Fruit fly (Drosophila melanogaster) whole organism, embryonic: ENCODE measurements around the gene lva.

ENCODE experiments used
- Atf6 ChIP-seq: fragments of 200-800 bp; sonication (Bioruptor generic); IDR thresholded peaks from 2 replicates; pipeline ENCODE4 v1.3.6; 2022; ENCODE audit warnings: missing biosample characterization, missing genetic modification characterization
- CG13424 ChIP-seq: fragments of 200-800 bp; sonication (Bioruptor generic); optimal IDR thresholded peaks from 2 replicates; lab custom pipeline; 2019; ENCODE audit warnings: missing biosample characterization, mild to moderate bottlenecking, missing genetic modification characterization, moderate library complexity
- CG15479 ChIP-seq: fragments of 200-800 bp; sonication (Bioruptor generic); optimal IDR thresholded peaks from 3 replicates; lab custom pipeline; 2019; ENCODE audit warnings: missing biosample characterization, mild to moderate bottlenecking, missing genetic modification characterization, moderate library complexity
- CG1603 ChIP-seq: fragments of 200-800 bp; sonication (Bioruptor generic); optimal IDR thresholded peaks from 2 replicates; lab custom pipeline; 2019; ENCODE audit warnings: missing biosample characterization, mild to moderate bottlenecking, missing genetic modification characterization, moderate library complexity
- CG17359 ChIP-seq: fragments of 200-800 bp; sonication (Bioruptor generic); optimal IDR thresholded peaks from 3 replicates; lab custom pipeline; 2018; ENCODE audit warnings: missing biosample characterization, mild to moderate bottlenecking, missing genetic modification characterization, moderate library complexity
- CG33213 ChIP-seq: fragments of 200-800 bp; sonication (Bioruptor generic); optimal IDR thresholded peaks from 3 replicates; lab custom pipeline; 2016; ENCODE audit warnings: missing biosample characterization, missing genetic modification characterization
- CG3407 ChIP-seq: fragments of 200-800 bp; sonication (Bioruptor generic); optimal IDR thresholded peaks from 2 replicates; lab custom pipeline; 2018; ENCODE audit warnings: missing biosample characterization, mild to moderate bottlenecking, missing genetic modification characterization
- CG42726 ChIP-seq: fragments of 200-800 bp; sonication (Bioruptor generic); IDR thresholded peaks from 2 replicates; pipeline ENCODE4 v1.3.6; 2022; ENCODE audit warnings: missing biosample characterization, missing genetic modification characterization; ENCODE audit not compliant: partially characterized antibody
- CG4282 ChIP-seq: fragments of 200-800 bp; sonication (Bioruptor generic); optimal IDR thresholded peaks from 2 replicates; lab custom pipeline; 2016; ENCODE audit warnings: missing biosample characterization, missing genetic modification characterization
- CG4424 ChIP-seq: fragments of 200-800 bp; sonication (Bioruptor generic); optimal IDR thresholded peaks from 3 replicates; lab custom pipeline; 2016; ENCODE audit warnings: missing biosample characterization, missing genetic modification characterization
- CG4730 ChIP-seq: fragments of 200-800 bp; sonication (Bioruptor generic); IDR thresholded peaks from 2 replicates; pipeline ENCODE4 v1.3.6; 2022; ENCODE audit warnings: missing biosample characterization, missing genetic modification characterization
- CG6654 ChIP-seq: fragments of 200-800 bp; sonication (Bioruptor generic); optimal IDR thresholded peaks from 2 replicates; lab custom pipeline; 2017; ENCODE audit warnings: missing biosample characterization, mild to moderate bottlenecking, missing genetic modification characterization
- CG6854 ChIP-seq: fragments of 200-800 bp; sonication (Bioruptor generic); optimal IDR thresholded peaks from 3 replicates; lab custom pipeline; 2017; ENCODE audit warnings: missing biosample characterization, mild to moderate bottlenecking, missing genetic modification characterization
- CG7928 ChIP-seq: fragments of 200-800 bp; sonication (Bioruptor generic); optimal IDR thresholded peaks from 2 replicates; lab custom pipeline; 2017; ENCODE audit warnings: missing biosample characterization, mild to moderate bottlenecking, missing genetic modification characterization
- CG8290 ChIP-seq, 3 experiments: fragments of 200-800 bp; sonication (Bioruptor generic); optimal IDR thresholded peaks; 2 replicates each; lab custom pipeline; 2016 to 2019; ENCODE audit warnings: missing biosample characterization in 3 of 3, missing genetic modification characterization in 3 of 3, mild to moderate bottlenecking in 2 of 3, moderate library complexity in 1 of 3
- CG9727 ChIP-seq: fragments of 200-800 bp; sonication (Bioruptor generic); optimal IDR thresholded peaks from 3 replicates; lab custom pipeline; 2017; ENCODE audit warnings: missing biosample characterization, mild to moderate bottlenecking, missing genetic modification characterization
- CG9876 ChIP-seq: fragments of 200-800 bp; sonication (Bioruptor generic); optimal IDR thresholded peaks from 2 replicates; lab custom pipeline; 2016; ENCODE audit warnings: missing biosample characterization, missing genetic modification characterization
- D ChIP-seq, 2 experiments: fragments of 200-800 bp in 1 of 2; fragments of >200 bp in 1 of 2; sonication (Bioruptor generic) in 1 of 2; optimal IDR thresholded peaks; 2 replicates in 1 of 2; 3 replicates in 1 of 2; lab custom pipeline; 2017; ENCODE audit warnings: mild to moderate bottlenecking in 1 of 2, missing biosample characterization in 1 of 2, missing genetic modification characterization in 1 of 2, missing genetic modification reagents in 1 of 2
- H2.0 ChIP-seq: fragments of 200-800 bp; sonication (Bioruptor generic); IDR thresholded peaks from 2 replicates; pipeline ENCODE4 v1.3.6; 2022; ENCODE audit warnings: missing biosample characterization, missing genetic modification characterization
- HLH4C ChIP-seq: fragments of 200-800 bp; sonication (Bioruptor generic); IDR thresholded peaks from 3 replicates; pipeline ENCODE4 v1.3.6; 2022; ENCODE audit warnings: missing biosample characterization, missing genetic modification characterization; ENCODE audit not compliant: partially characterized antibody
- HLH54F ChIP-seq: fragments of 200-800 bp; sonication (Bioruptor generic); optimal IDR thresholded peaks from 3 replicates; lab custom pipeline; 2016; ENCODE audit warnings: missing biosample characterization, missing genetic modification characterization
- Jarid2 ChIP-seq: fragments of 200-800 bp; sonication (Bioruptor generic); optimal IDR thresholded peaks from 3 replicates; lab custom pipeline; 2017; ENCODE audit warnings: mild to moderate bottlenecking, missing biosample characterization, missing genetic modification reagents, missing genetic modification characterization
- Mes4 ChIP-seq: fragments of 200-800 bp; sonication (Bioruptor generic); optimal IDR thresholded peaks from 2 replicates; lab custom pipeline; 2016; ENCODE audit warnings: missing biosample characterization, missing genetic modification characterization
- Oaz ChIP-seq: fragments of 200-800 bp; sonication (Bioruptor generic); IDR thresholded peaks from 2 replicates; pipeline ENCODE4 v1.3.6; 2022; ENCODE audit warnings: missing biosample characterization, missing genetic modification characterization
- Scr ChIP-seq: fragments of 200-800 bp; sonication (Bioruptor generic); IDR thresholded peaks from 2 replicates; pipeline ENCODE4 v1.3.6; 2022; ENCODE audit warnings: missing biosample characterization, missing genetic modification characterization; ENCODE audit not compliant: partially characterized antibody
- Side ChIP-seq: fragments of 200-800 bp; sonication (Bioruptor generic); optimal IDR thresholded peaks from 2 replicates; lab custom pipeline; 2016; ENCODE audit warnings: missing biosample characterization, missing genetic modification characterization
- Sox102F ChIP-seq: fragments of 200-800 bp; sonication (Bioruptor generic); optimal IDR thresholded peaks from 2 replicates; lab custom pipeline; 2018; ENCODE audit warnings: missing biosample characterization, mild to moderate bottlenecking, missing genetic modification characterization, moderate library complexity
- Taf1 ChIP-seq: fragments of 200-800 bp; sonication (Bioruptor generic); IDR thresholded peaks from 2 replicates; pipeline ENCODE4 v1.3.6; 2022; ENCODE audit warnings: missing biosample characterization, missing genetic modification characterization
- ase ChIP-seq: fragments of 200-800 bp; sonication (Bioruptor generic); IDR thresholded peaks from 3 replicates; pipeline ENCODE4 v1.3.6; 2022; ENCODE audit warnings: missing biosample characterization, missing genetic modification characterization
- cas ChIP-seq: fragments of 200-800 bp; sonication (Bioruptor generic); IDR thresholded peaks from 2 replicates; pipeline ENCODE4 v1.3.6; 2022; ENCODE audit warnings: missing biosample characterization, missing genetic modification characterization
- ci ChIP-seq: fragments of 200-800 bp; sonication (Bioruptor generic); IDR thresholded peaks from 3 replicates; pipeline ENCODE4 v1.3.6; 2022; ENCODE audit warnings: missing biosample characterization, missing genetic modification characterization
- croc ChIP-seq: fragments of 200-800 bp; sonication (Bioruptor generic); conservative IDR thresholded peaks from 3 replicates; pipeline ENCODE4 v1.3.6; 2022; ENCODE audit warnings: missing biosample characterization, missing genetic modification characterization
- dm ChIP-seq: fragments of 200-800 bp; sonication (Bioruptor generic); optimal IDR thresholded peaks from 3 replicates; lab custom pipeline; 2016; ENCODE audit warnings: missing biosample characterization, missing genetic modification characterization
- fd102C ChIP-seq: fragments of 200-800 bp; sonication (Bioruptor generic); optimal IDR thresholded peaks from 2 replicates; lab custom pipeline; 2018; ENCODE audit warnings: missing biosample characterization, mild to moderate bottlenecking, missing genetic modification characterization, moderate library complexity
- fru ChIP-seq: fragments of >200 bp; optimal IDR thresholded peaks from 2 replicates; lab custom pipeline; 2017
- fu2 ChIP-seq: fragments of 200-800 bp; sonication (Bioruptor generic); optimal IDR thresholded peaks from 2 replicates; lab custom pipeline; 2016; ENCODE audit warnings: missing biosample characterization, missing genetic modification characterization
- gcm2 ChIP-seq: fragments of 200-800 bp; sonication (Bioruptor generic); optimal IDR thresholded peaks from 2 replicates; lab custom pipeline; 2016; ENCODE audit warnings: missing biosample characterization, missing genetic modification characterization
- ham ChIP-seq: fragments of 200-800 bp; sonication (Bioruptor generic); IDR thresholded peaks from 2 replicates; pipeline ENCODE4 v1.3.6; 2022; ENCODE audit warnings: missing biosample characterization, missing genetic modification characterization
- luna ChIP-seq: fragments of 200-800 bp; sonication (Bioruptor generic); optimal IDR thresholded peaks from 2 replicates; lab custom pipeline; 2016; ENCODE audit warnings: missing biosample characterization, missing genetic modification characterization
- mam ChIP-seq: fragments of 200-800 bp; sonication (Bioruptor generic); optimal IDR thresholded peaks from 3 replicates; lab custom pipeline; 2016; ENCODE audit warnings: missing biosample characterization, missing genetic modification characterization
- mld ChIP-seq: fragments of 200-800 bp; sonication (Bioruptor generic); IDR thresholded peaks from 3 replicates; pipeline ENCODE4 v1.3.6; 2022; ENCODE audit warnings: missing biosample characterization, missing genetic modification characterization; ENCODE audit not compliant: partially characterized antibody
- nom ChIP-seq: fragments of 200-800 bp; sonication (Bioruptor generic); optimal IDR thresholded peaks from 2 replicates; lab custom pipeline; 2017; ENCODE audit warnings: missing biosample characterization, missing genetic modification characterization, mild to moderate bottlenecking, moderate library complexity, missing genetic modification reagents
- psq ChIP-seq: fragments of 200-800 bp; sonication (Bioruptor generic); optimal IDR thresholded peaks from 2 replicates; lab custom pipeline; 2017; ENCODE audit warnings: missing biosample characterization, missing genetic modification characterization
- scrt ChIP-seq: fragments of 200-800 bp; sonication (Bioruptor generic); optimal IDR thresholded peaks from 2 replicates; lab custom pipeline; 2018; ENCODE audit warnings: missing biosample characterization, mild to moderate bottlenecking, missing genetic modification characterization, moderate library complexity
- sima ChIP-seq: fragments of 200-800 bp; sonication (Bioruptor generic); optimal IDR thresholded peaks from 2 replicates; lab custom pipeline; 2016; ENCODE audit warnings: missing biosample characterization, missing genetic modification characterization
- slou ChIP-seq: fragments of 200-800 bp; sonication (Bioruptor generic); optimal IDR thresholded peaks from 3 replicates; lab custom pipeline; 2016; ENCODE audit warnings: missing biosample characterization, missing genetic modification characterization
- slp2 ChIP-seq: fragments of 200-800 bp; sonication (Bioruptor generic); optimal IDR thresholded peaks from 2 replicates; lab custom pipeline; 2016; ENCODE audit warnings: missing biosample characterization, missing genetic modification characterization
- stc ChIP-seq: fragments of 200-800 bp; sonication (Bioruptor generic); IDR thresholded peaks from 2 replicates; pipeline ENCODE4 v1.3.6; 2022; ENCODE audit warnings: missing biosample characterization, missing genetic modification characterization
- toy ChIP-seq: fragments of 200-800 bp; sonication (Bioruptor generic); IDR thresholded peaks from 2 replicates; pipeline ENCODE4 v1.3.6; 2022; ENCODE audit warnings: missing biosample characterization, missing genetic modification characterization
- tup ChIP-seq: fragments of 200-800 bp; sonication (Bioruptor generic); optimal IDR thresholded peaks from 2 replicates; lab custom pipeline; 2016; ENCODE audit warnings: missing biosample characterization, mild to moderate bottlenecking, missing genetic modification characterization, moderate library complexity
- unpg ChIP-seq: fragments of 200-800 bp; sonication (Bioruptor generic); optimal IDR thresholded peaks from 3 replicates; lab custom pipeline; 2018; ENCODE audit warnings: missing biosample characterization, mild to moderate bottlenecking, missing genetic modification characterization, moderate library complexity
- yki ChIP-seq: fragments of >200 bp; optimal IDR thresholded peaks from 3 replicates; lab custom pipeline; 2018

The lva gene

DNA sequence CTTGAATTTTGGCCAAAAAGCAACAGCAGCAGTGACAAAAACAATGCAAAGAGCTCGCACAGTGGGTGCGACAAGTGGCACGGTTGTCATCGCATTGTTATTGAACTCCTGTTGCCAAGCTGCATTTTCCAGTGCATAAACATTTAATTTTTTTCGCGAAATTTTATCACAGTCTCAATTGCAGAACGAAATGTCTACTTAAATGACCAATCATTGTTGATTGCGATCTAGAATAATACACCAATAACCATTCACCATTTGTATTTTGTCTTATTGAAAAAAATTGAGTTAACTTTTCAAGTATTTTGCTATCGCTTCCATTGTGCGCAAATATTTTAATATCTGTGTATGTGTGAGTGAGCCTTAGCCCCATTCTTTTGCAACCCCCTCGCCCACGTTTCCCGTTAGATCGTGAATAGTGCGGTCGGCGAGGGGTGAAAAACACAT lies 14.9 kb downstream of the lva start (continued):
- no peak for TF ChIP-seq cas (GFP tag; lab: Robert Waterston, UW)
- TF ChIP-seq mld (GFP tag; lab: Robert Waterston, UW), result no peak
- no peak for TF ChIP-seq Mes4 (GFP tag; lab: Kevin White, UChicago)
- TF ChIP-seq mam (GFP tag; lab: Kevin White, UChicago), result peak; percentile 64
- no peak for TF ChIP-seq fru
- no peak for TF ChIP-seq CG1603
- TF ChIP-seq CG17359 (tag; lab: Kevin White, UChicago), result no peak
- no peak for TF ChIP-seq stc (GFP tag; lab: Robert Waterston, UW)
- no peak for TF ChIP-seq ham (GFP tag; lab: Robert Waterston, UW)
- TF ChIP-seq CG9727 (GFP tag; lab: Kevin White, UChicago), result no peak
- no peak for TF ChIP-seq croc (GFP tag; lab: Robert Waterston, UW)
- TF ChIP-seq CG9876, result no peak
- no peak for TF ChIP-seq CG6854 (GFP tag; lab: Kevin White, UChicago)
- TF ChIP-seq dm (GFP tag; lab: Kevin White, UChicago), result no peak
- TF ChIP-seq ci, result no peak
- peak; percentile 27 for TF ChIP-seq fu2
- no peak for TF ChIP-seq CG8290 (GFP tag; optimal IDR thresholded peaks at IDR 0.05; lab: Kevin White, UChicago)
- TF ChIP-seq CG8290 (tag; optimal IDR thresholded peaks at IDR 0.05; lab: Kevin White, UChicago), result no peak
- TF ChIP-seq CG7928, result no peak
- TF ChIP-seq sima (GFP tag; lab: Kevin White, UChicago), result no peak
- no peak for TF ChIP-seq CG6654 (GFP tag; lab: Kevin White, UChicago)
- no peak for TF ChIP-seq CG4424 (GFP tag; lab: Kevin White, UChicago)
- TF ChIP-seq CG42726 (GFP tag; lab: Robert Waterston, UW), result no peak
- TF ChIP-seq CG15479 (GFP tag; lab: Kevin White, UChicago), result no peak
- no peak for TF ChIP-seq yki
- TF ChIP-seq H2.0 (GFP tag; lab: Robert Waterston, UW), result no peak
- TF ChIP-seq ase (GFP tag; lab: Robert Waterston, UW), result no peak
- no peak for TF ChIP-seq Jarid2
- TF ChIP-seq Taf1 (GFP tag; lab: Robert Waterston, UW), result no peak
- TF ChIP-seq slp2 (GFP tag; lab: Kevin White, UChicago), result no peak
- no peak for TF ChIP-seq Side (GFP tag; lab: Kevin White, UChicago)
- TF ChIP-seq toy, result no peak
- no peak for TF ChIP-seq CG33213 (GFP tag; lab: Kevin White, UChicago)
- no peak for TF ChIP-seq luna (GFP tag; lab: Kevin White, UChicago)
- no peak for TF ChIP-seq tup (GFP tag; lab: Kevin White, UChicago)
- no peak for TF ChIP-seq Oaz (GFP tag; lab: Robert Waterston, UW)
- no peak for TF ChIP-seq D (optimal IDR thresholded peaks at IDR 0.05; lab: Kevin White, UChicago)
- TF ChIP-seq D (GFP tag; optimal IDR thresholded peaks at IDR 0.05; lab: Kevin White, UChicago), result no peak
- peak; percentile 65 for TF ChIP-seq HLH54F
- TF ChIP-seq Sox102F, result no peak
- peak; percentile 16 for TF ChIP-seq CG4282
- no peak for TF ChIP-seq CG3407 (GFP tag; lab: Kevin White, UChicago)
- peak; percentile 25; the same call in 1 of the 2 replicates for TF ChIP-seq Atf6 (GFP tag; lab: Robert Waterston, UW)
- no peak for TF ChIP-seq gcm2 (GFP tag; lab: Kevin White, UChicago)
- no peak for TF ChIP-seq slou (GFP tag; lab: Kevin White, UChicago)
- no peak for TF ChIP-seq HLH4C (GFP tag; lab: Robert Waterston, UW)
- TF ChIP-seq fd102C (GFP tag; lab: Kevin White, UChicago), result no peak
- no peak for TF ChIP-seq CG4730
- no peak for TF ChIP-seq Scr
- no peak for TF ChIP-seq unpg (GFP tag; lab: Kevin White, UChicago)
- TF ChIP-seq psq (GFP tag; lab: Kevin White, UChicago), result no peak
- TF ChIP-seq scrt (GFP tag; lab: Kevin White, UChicago), result no peak
- no peak for TF ChIP-seq CG13424 (tag; lab: Kevin White, UChicago)
- no peak for TF ChIP-seq nom
